Worm (Caenorhabditis elegans) whole organism, late embryonic: ENCODE measurements around the gene glna-2.

ENCODE experiments used
- K09A11.1 ChIP-seq: sonication (generic microtip); optimal IDR thresholded peaks from 2 replicates; lab custom pipeline; 2017; ENCODE audit warnings: antibody characterized with exemption, mild to moderate bottlenecking, missing genetic modification characterization, missing compliant biosample characterization; ENCODE audit not compliant: insufficient read depth
- ama-1 ChIP-seq: fragments of 150-350 bp; optimal IDR thresholded peaks from 2 replicates; lab custom pipeline; 2014
- ceh-24 ChIP-seq: sonication (generic microtip); optimal IDR thresholded peaks from 2 replicates; lab custom pipeline; 2016; ENCODE audit warnings: mild to moderate bottlenecking, missing genetic modification characterization, missing compliant biosample characterization
- che-1 ChIP-seq: sonication (generic microtip); optimal IDR thresholded peaks from 2 replicates; lab custom pipeline; 2016; ENCODE audit warnings: mild to moderate bottlenecking, missing genetic modification characterization, missing compliant biosample characterization
- dmd-4 ChIP-seq: sonication (generic microtip); optimal IDR thresholded peaks from 2 replicates; lab custom pipeline; 2016; ENCODE audit warnings: borderline replicate concordance, missing genetic modification characterization, missing compliant biosample characterization
- dve-1 ChIP-seq: sonication (generic microtip); optimal IDR thresholded peaks from 2 replicates; lab custom pipeline; 2017; ENCODE audit warnings: antibody characterized with exemption, mild to moderate bottlenecking, missing genetic modification characterization, missing compliant biosample characterization
- elt-2 ChIP-seq: sonication (generic microtip); optimal IDR thresholded peaks from 2 replicates; lab custom pipeline; 2016; ENCODE audit warnings: missing genetic modification reagents, missing genetic modification characterization, missing compliant biosample characterization
- hlh-30 ChIP-seq: sonication (generic microtip); optimal IDR thresholded peaks from 2 replicates; lab custom pipeline; 2017; ENCODE audit warnings: antibody characterized with exemption, missing genetic modification characterization, missing compliant biosample characterization; ENCODE audit not compliant: insufficient read depth
- pax-1 ChIP-seq: fragments of 150-350 bp; optimal IDR thresholded peaks from 2 replicates; lab custom pipeline; 2014; ENCODE audit warnings: missing biosample characterization, missing genetic modification characterization

DNA sequence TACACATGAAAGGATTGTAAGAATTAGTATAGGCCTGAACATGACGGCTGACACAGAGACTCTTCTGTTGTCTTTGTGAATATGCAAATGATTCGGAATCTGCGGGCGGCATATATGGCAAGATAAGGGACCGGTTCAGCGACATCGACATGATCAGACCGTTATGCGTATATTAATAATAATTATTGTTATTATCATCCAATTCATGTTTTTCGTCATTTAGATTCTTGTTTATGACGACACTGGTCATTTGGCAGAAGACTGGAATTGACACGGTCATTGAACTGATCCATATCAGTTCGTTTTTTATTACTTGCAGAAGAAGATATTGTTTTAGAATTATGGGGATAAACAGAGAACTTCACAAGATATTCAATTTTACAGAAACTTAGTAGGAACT is 42.0 kb downstream of the glna-2 start, which contains the start of gene mtre-1:
- TF ChIP-seq che-1 (tag; lab: Kevin White, UChicago) (no peak), K09A11.1 (no peak), ceh-24 (no peak), ama-1 (lab: Kevin White, UChicago) (no peak), elt-2 (no peak), hlh-30 (tag; lab: Kevin White, UChicago) (no peak), dve-1 (tag; lab: Kevin White, UChicago) (no peak), pax-1 (no peak), dmd-4 (tag; lab: Kevin White, UChicago) (no peak)
